In genomic region chr3L:8974478-8975477, dm6 we compare ENCODE assay signal across 5 fruit fly cellular contexts.
TF ChIP-seq lines count a peak whose summit lies in the region.

pix (minus strand) TSS chr3L:8974765.
Srp68 (plus strand) TSS chr3L:8975046.

- no peak for TF ChIP-seq CTCF in whole organism, embryonic (GFP tag; optimal IDR thresholded peaks at IDR 0.05; lab: Kevin White, UChicago)

TF ChIP-seq in whole organism, adult, 20 proteins besides CTCF, POLR2A, EP300 and RAD21 (continues in another document):
- TF ChIP-seq Crg-1 (GFP tag; optimal IDR thresholded peaks at IDR 0.05; lab: Kevin White, UChicago) (peak; percentile 86), CG33017 (tag; optimal IDR thresholded peaks at IDR 0.05; lab: Kevin White, UChicago) (peak; percentile 62), CG14711 (tag; optimal IDR thresholded peaks at IDR 0.05; lab: Kevin White, UChicago) (peak; percentile 73), CG7101 (tag; optimal IDR thresholded peaks at IDR 0.05; lab: Kevin White, UChicago) (peak; percentile 80), CG12768 (GFP tag; optimal IDR thresholded peaks at IDR 0.05; lab: Kevin White, UChicago) (peak; percentile 78), pad (GFP tag; optimal IDR thresholded peaks at IDR 0.05; lab: Kevin White, UChicago) (peak; percentile 82), toe (GFP tag; optimal IDR thresholded peaks at IDR 0.05; lab: Kevin White, UChicago) (no peak), Mnt (GFP tag; optimal IDR thresholded peaks at IDR 0.05; lab: Kevin White, UChicago) (peak; percentile 82), Hr96 (GFP tag; optimal IDR thresholded peaks at IDR 0.05; lab: Kevin White, UChicago) (no peak), CG1620 (GFP tag; optimal IDR thresholded peaks at IDR 0.05; lab: Kevin White, UChicago) (peak; percentile 70), cic (GFP tag; optimal IDR thresholded peaks at IDR 0.05; lab: Kevin White, UChicago) (peak; percentile 55), CG5204 (GFP tag; optimal IDR thresholded peaks at IDR 0.05; lab: Kevin White, UChicago) (no peak), CG11617 (GFP tag; optimal IDR thresholded peaks at IDR 0.05; lab: Kevin White, UChicago) (peak; percentile 90), cnc (optimal IDR thresholded peaks at IDR 0.05; lab: Kevin White, UChicago) (no peak), Clk (GFP tag; optimal IDR thresholded peaks at IDR 0.05; lab: Kevin White, UChicago) (peak; percentile 58), CG7045 (GFP tag; optimal IDR thresholded peaks at IDR 0.05; lab: Kevin White, UChicago) (peak; percentile 70), kay (GFP tag; lab: Kevin White, UChicago; ENCODE audit: borderline replicate concordance) (no peak), tj (GFP tag; optimal IDR thresholded peaks at IDR 0.05; lab: Kevin White, UChicago) (peak; percentile 58)

TF ChIP-seq in whole organism, embryonic, 481 proteins besides CTCF, POLR2A, EP300 and RAD21 (continues in another document):
- TF ChIP-seq CG17359 (tag; optimal IDR thresholded peaks at IDR 0.05; lab: Kevin White, UChicago) (peak; percentile 27), CG1832 (GFP tag; optimal IDR thresholded peaks at IDR 0.05; lab: Kevin White, UChicago) (no peak), peb (GFP tag; IDR thresholded peaks at IDR 0.05; lab: Robert Waterston, UW) (no peak), ac (GFP tag; optimal IDR thresholded peaks at IDR 0.05; lab: Kevin White, UChicago) (no peak), Dek (tag; optimal IDR thresholded peaks at IDR 0.05; lab: Kevin White, UChicago) (peak; percentile 60), bbx (GFP tag; IDR thresholded peaks at IDR 0.05; lab: Robert Waterston, UW; ENCODE audit: partially characterized antibody) (no peak), nerfin-1 (tag; optimal IDR thresholded peaks at IDR 0.05; lab: Kevin White, UChicago) (peak; percentile 63), HLH3B (GFP tag; IDR thresholded peaks at IDR 0.05; lab: Robert Waterston, UW) (no peak), D19B (GFP tag; optimal IDR thresholded peaks at IDR 0.05; lab: Kevin White, UChicago) (no peak), Camta (GFP tag; optimal IDR thresholded peaks at IDR 0.05; lab: Kevin White, UChicago) (no peak), CG5953 (GFP tag; IDR thresholded peaks at IDR 0.05; lab: Robert Waterston, UW) (no peak), CG15011 (GFP tag; optimal IDR thresholded peaks at IDR 0.05; lab: Kevin White, UChicago) (no peak), run (tag; optimal IDR thresholded peaks at IDR 0.05; lab: Kevin White, UChicago) (no peak), gcm2 (GFP tag; optimal IDR thresholded peaks at IDR 0.05; lab: Kevin White, UChicago) (no peak), crol (GFP tag; IDR thresholded peaks at IDR 0.05; lab: Robert Waterston, UW) (peak; percentile 99), sr (GFP tag; IDR thresholded peaks at IDR 0.05; lab: Robert Waterston, UW) (no peak), zfh1 (GFP tag; IDR thresholded peaks at IDR 0.05; lab: Robert Waterston, UW) (no peak), CG7271 (tag; optimal IDR thresholded peaks at IDR 0.05; lab: Kevin White, UChicago) (no peak), CG12104 (GFP tag; optimal IDR thresholded peaks at IDR 0.05; lab: Kevin White, UChicago) (peak; percentile 58), CG10654 (GFP tag; optimal IDR thresholded peaks at IDR 0.05; lab: Kevin White, UChicago) (peak; percentile 27)

TF ChIP-seq in whole organism, prepupa, 60 proteins besides CTCF, POLR2A, EP300 and RAD21 (continues in another document):
- peak; percentile 62 for TF ChIP-seq Ets96B (tag; optimal IDR thresholded peaks at IDR 0.05; lab: Kevin White, UChicago)
- TF ChIP-seq Sox15 (GFP tag; optimal IDR thresholded peaks at IDR 0.05; lab: Kevin White, UChicago) = peak; percentile 59
- TF ChIP-seq CG9139 (GFP tag; optimal IDR thresholded peaks at IDR 0.05; lab: Kevin White, UChicago) = no peak
- no peak for TF ChIP-seq acj6 (GFP tag; optimal IDR thresholded peaks at IDR 0.05; lab: Kevin White, UChicago)
- peak; percentile 11 for TF ChIP-seq topi (GFP tag; optimal IDR thresholded peaks at IDR 0.05; lab: Kevin White, UChicago)
- TF ChIP-seq Gug (GFP tag; IDR thresholded peaks at IDR 0.05; lab: Robert Waterston, UW) = 0 out of 2 replicates have a peak, but pooled peaks have one; percentile 21
- no peak for TF ChIP-seq Hr4 (GFP tag; optimal IDR thresholded peaks at IDR 0.05; lab: Kevin White, UChicago)
- no peak for TF ChIP-seq spab (GFP tag; optimal IDR thresholded peaks at IDR 0.05; lab: Kevin White, UChicago)
- peak; percentile 18 for TF ChIP-seq CG6854 (GFP tag; optimal IDR thresholded peaks at IDR 0.05; lab: Kevin White, UChicago)
- TF ChIP-seq CG10631 (GFP tag; optimal IDR thresholded peaks at IDR 0.05; lab: Kevin White, UChicago) = peak; percentile 47
- TF ChIP-seq pdm3 (GFP tag; optimal IDR thresholded peaks at IDR 0.05; lab: Kevin White, UChicago) = no peak
- no peak for TF ChIP-seq Eip93F (GFP tag; optimal IDR thresholded peaks at IDR 0.05; lab: Kevin White, UChicago)
- TF ChIP-seq CG15336 (GFP tag; IDR thresholded peaks at IDR 0.05; lab: Robert Waterston, UW) = 0 out of 2 replicates have a peak, but pooled peaks have one; percentile 7
- TF ChIP-seq achi (GFP tag; optimal IDR thresholded peaks at IDR 0.05; lab: Kevin White, UChicago) = peak; percentile 66
- TF ChIP-seq Sox102F (GFP tag; optimal IDR thresholded peaks at IDR 0.05; lab: Kevin White, UChicago) = no peak
- no peak for TF ChIP-seq fkh (GFP tag; optimal IDR thresholded peaks at IDR 0.05; lab: Kevin White, UChicago)
- TF ChIP-seq dac (GFP tag; optimal IDR thresholded peaks at IDR 0.05; lab: Kevin White, UChicago) = no peak
- TF ChIP-seq lz (GFP tag; optimal IDR thresholded peaks at IDR 0.05; lab: Kevin White, UChicago) = peak; percentile 78
- TF ChIP-seq Eip75B (GFP tag; optimal IDR thresholded peaks at IDR 0.05; lab: Kevin White, UChicago) = no peak

TF ChIP-seq in whole organism, pupa, 21 proteins besides CTCF, POLR2A, EP300 and RAD21:
- TF ChIP-seq CG13204 (GFP tag; optimal IDR thresholded peaks at IDR 0.05; lab: Kevin White, UChicago) = no peak
- TF ChIP-seq CG10348 (GFP tag; IDR thresholded peaks at IDR 0.05; lab: Robert Waterston, UW) = no peak
- TF ChIP-seq CG8159 (tag; optimal IDR thresholded peaks at IDR 0.05; lab: Kevin White, UChicago) = peak; percentile 63
- TF ChIP-seq gl (tag; optimal IDR thresholded peaks at IDR 0.05; lab: Kevin White, UChicago) = no peak
- TF ChIP-seq Snoo (tag; optimal IDR thresholded peaks at IDR 0.05; lab: Kevin White, UChicago) = peak; percentile 34
- peak; percentile 47 for TF ChIP-seq CG9948 (tag; optimal IDR thresholded peaks at IDR 0.05; lab: Kevin White, UChicago)
- 0 out of 2 replicates have a peak, but pooled peaks have one; percentile 25 for TF ChIP-seq CG12605 (GFP tag; IDR thresholded peaks at IDR 0.05; lab: Robert Waterston, UW)
- TF ChIP-seq CG34367 (tag; optimal IDR thresholded peaks at IDR 0.05; lab: Kevin White, UChicago) = no peak
- no peak for TF ChIP-seq D1 (tag; optimal IDR thresholded peaks at IDR 0.05; lab: Kevin White, UChicago)
- peak; percentile 59; the same call in 1 of the 3 replicates for TF ChIP-seq fd96Ca (GFP tag; IDR thresholded peaks at IDR 0.05; lab: Robert Waterston, UW)
- TF ChIP-seq CG32121 (GFP tag; IDR thresholded peaks at IDR 0.05; lab: Robert Waterston, UW) = peak; percentile 30; the same call in 1 of the 2 replicates
- peak; percentile 65 for TF ChIP-seq CG15710 (tag; optimal IDR thresholded peaks at IDR 0.05; lab: Kevin White, UChicago)
- peak; percentile 24 for TF ChIP-seq CG17806 (tag; optimal IDR thresholded peaks at IDR 0.05; lab: Kevin White, UChicago)
- no peak for TF ChIP-seq Pif1B (GFP tag; optimal IDR thresholded peaks at IDR 0.05; lab: Kevin White, UChicago)
- TF ChIP-seq EcR (GFP tag; optimal IDR thresholded peaks at IDR 0.05; lab: Kevin White, UChicago) = no peak
- TF ChIP-seq Pif1A (GFP tag; optimal IDR thresholded peaks at IDR 0.05; lab: Kevin White, UChicago) = no peak
- TF ChIP-seq CG4496 (GFP tag; IDR thresholded peaks at IDR 0.05; lab: Robert Waterston, UW) = no peak
- TF ChIP-seq CG8301 (tag; optimal IDR thresholded peaks at IDR 0.05; lab: Kevin White, UChicago) = no peak
- TF ChIP-seq rn (GFP tag; IDR thresholded peaks at IDR 0.05; lab: Robert Waterston, UW) = no peak
- no peak for TF ChIP-seq Ets98B (GFP tag; IDR thresholded peaks at IDR 0.05; lab: Robert Waterston, UW)
- TF ChIP-seq CG14655 (GFP tag; optimal IDR thresholded peaks at IDR 0.05; lab: Kevin White, UChicago) = no peak

TF ChIP-seq in whole organism, wandering third instar larva, 38 proteins besides CTCF, POLR2A, EP300 and RAD21 (continues in another document):
- TF ChIP-seq foxo (GFP tag; optimal IDR thresholded peaks at IDR 0.05; lab: Kevin White, UChicago) (peak in 1 of 2 experiments; percentile 61), GATAd (GFP tag; optimal IDR thresholded peaks at IDR 0.05; lab: Kevin White, UChicago) (peak; percentile 60), dl (GFP tag; optimal IDR thresholded peaks at IDR 0.05; lab: Kevin White, UChicago; ENCODE audit: insufficient read depth in 1 of 2, partially characterized antibody in 2 of 2) (no peak), sv (GFP tag; optimal IDR thresholded peaks at IDR 0.05; lab: Kevin White, UChicago) (peak; percentile 55), Mio (GFP tag; optimal IDR thresholded peaks at IDR 0.05; lab: Kevin White, UChicago) (no peak), Vsx2 (GFP tag; optimal IDR thresholded peaks at IDR 0.05; lab: Kevin White, UChicago; ENCODE audit: partially characterized antibody) (no peak), CG32264 (GFP tag; optimal IDR thresholded peaks at IDR 0.05; lab: Kevin White, UChicago) (no peak), brk (GFP tag; optimal IDR thresholded peaks at IDR 0.05; lab: Kevin White, UChicago) (no peak), jim (GFP tag; optimal IDR thresholded peaks at IDR 0.05; lab: Kevin White, UChicago) (no peak), sage (GFP tag; optimal IDR thresholded peaks at IDR 0.05; lab: Kevin White, UChicago) (no peak), CrebA (GFP tag; optimal IDR thresholded peaks at IDR 0.05; lab: Kevin White, UChicago; ENCODE audit: borderline replicate concordance) (no peak), usp (GFP tag; optimal IDR thresholded peaks at IDR 0.05; lab: Kevin White, UChicago) (no peak), pan (optimal IDR thresholded peaks at IDR 0.05; lab: Kevin White, UChicago) (no peak), Dif (GFP tag; optimal IDR thresholded peaks at IDR 0.05; lab: Kevin White, UChicago; ENCODE audit: partially characterized antibody) (no peak), rgr (GFP tag; optimal IDR thresholded peaks at IDR 0.05; lab: Kevin White, UChicago) (peak; percentile 72), Jra (GFP tag; optimal IDR thresholded peaks at IDR 0.05; lab: Kevin White, UChicago) (no peak), fru (GFP tag; optimal IDR thresholded peaks at IDR 0.05; lab: Kevin White, UChicago) (no peak), psq (GFP tag; optimal IDR thresholded peaks at IDR 0.05; lab: Kevin White, UChicago) (peak; percentile 74), h (GFP tag; optimal IDR thresholded peaks at IDR 0.05; lab: Kevin White, UChicago) (no peak), dmrt93B (GFP tag; optimal IDR thresholded peaks at IDR 0.05; lab: Kevin White, UChicago) (peak; percentile 31), lola (GFP tag; optimal IDR thresholded peaks at IDR 0.05; lab: Kevin White, UChicago) (no peak), OdsH (GFP tag; optimal IDR thresholded peaks at IDR 0.05; lab: Kevin White, UChicago) (peak; percentile 70), dsf (GFP tag; optimal IDR thresholded peaks at IDR 0.05; lab: Kevin White, UChicago; ENCODE audit: borderline replicate concordance) (no peak)
